Worm (Caenorhabditis elegans) whole organism, L4/young adult: ENCODE results near the gene B0034.4.
"Not testable (repeated sequence)": the region's sequence is repeated elsewhere in the genome, so short reads cannot be mapped to it uniquely, and the experiment has no call there.

ENCODE experiments used
- W03F9.2 ChIP-seq: fragments of 150-350 bp; optimal IDR thresholded peaks from 2 replicates; lab custom pipeline; 2014; ENCODE audit warnings: missing biosample characterization, missing genetic modification characterization
- dao-5 ChIP-seq: sonication (generic microtip); optimal IDR thresholded peaks from 2 replicates; lab custom pipeline; 2016; ENCODE audit warnings: missing genotype, missing genetic modification characterization, moderate library complexity, missing compliant biosample characterization
- him-1 ChIP-seq: sonication (generic microtip); optimal IDR thresholded peaks from 2 replicates; lab custom pipeline; 2016; ENCODE audit warnings: missing genotype, missing genetic modification reagents, missing genetic modification characterization, missing compliant biosample characterization

B0034.4 gene

DNA sequence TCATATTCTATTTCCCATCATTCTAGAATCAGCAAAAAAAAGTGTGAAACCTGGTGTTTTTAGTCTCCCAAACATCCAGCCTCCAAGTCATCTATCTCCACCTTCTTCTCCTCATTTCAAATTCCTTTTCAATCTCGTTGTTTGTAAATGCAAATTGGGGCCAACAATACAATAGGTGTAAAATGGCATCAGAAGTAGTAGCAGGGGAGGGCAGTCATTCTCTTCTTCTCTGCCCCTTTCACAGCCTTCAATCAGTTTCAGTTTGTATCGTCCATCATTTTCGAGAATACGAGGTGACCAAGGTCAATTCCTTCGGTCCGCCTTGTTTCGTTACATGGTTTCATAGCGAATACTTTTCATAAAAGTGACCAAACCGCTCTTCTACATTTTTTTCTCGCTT, at the start of gene B0034.4:
Gene B0034.4, minus strand, starts transcription at position 229 of the 400 bp plus-strand sequence.
- TF ChIP-seq him-1 (no peak), dao-5 (tag; lab: Kevin White, UChicago) (no peak), W03F9.2 (tag; lab: Kevin White, UChicago) (no peak)

DNA sequence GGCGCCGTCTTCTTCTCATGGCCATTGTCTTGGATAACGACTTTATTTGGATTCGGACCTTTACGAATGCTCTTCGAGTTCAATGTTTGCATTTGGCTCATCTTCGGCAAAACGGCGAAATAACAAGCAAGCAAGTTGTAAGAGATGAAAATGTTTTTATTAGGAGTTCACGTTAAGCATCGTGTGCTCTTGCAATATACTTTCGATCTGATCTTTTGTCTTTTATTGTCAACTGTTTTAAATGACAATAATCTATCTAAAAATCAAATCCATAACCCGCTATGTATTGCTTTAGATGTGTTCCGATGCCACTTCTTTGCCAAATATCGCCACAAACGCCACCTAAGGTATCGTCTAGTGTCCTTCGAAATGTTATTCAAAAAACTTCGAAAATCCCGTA, 47.1 kb upstream of the B0034.4 start, which contains the start of gene ZK84.5:
Gene ZK84.5, minus strand, starts transcription at position 101 of the 400 bp plus-strand sequence.
- no peak for TF ChIP-seq W03F9.2 (tag; lab: Kevin White, UChicago)
- no peak for TF ChIP-seq dao-5 (tag; lab: Kevin White, UChicago)
- TF ChIP-seq him-1 = no peak

DNA sequence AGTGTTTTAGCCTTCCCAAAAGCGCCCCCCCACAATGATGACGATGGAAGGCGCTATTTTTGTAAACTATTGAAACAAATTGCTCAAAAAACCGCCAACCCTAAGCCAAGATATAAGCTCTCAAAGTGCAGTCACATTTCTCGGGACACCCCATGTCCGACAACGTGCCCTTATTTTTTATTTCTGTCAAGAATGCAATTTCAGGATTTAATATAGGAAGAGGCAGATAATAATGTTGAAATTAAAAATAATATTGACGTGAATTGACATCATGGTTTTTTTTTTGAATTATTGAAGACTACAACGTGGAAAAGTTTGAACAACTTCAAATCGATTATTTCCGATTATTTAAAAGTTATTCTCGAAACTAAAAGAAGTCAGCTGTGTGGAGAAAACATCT, 44.7 kb upstream of the B0034.4 start, which contains the start of gene ZK84.2:
Gene ZK84.2, plus strand, starts transcription at position 301 of the 400 bp plus-strand sequence.
- TF ChIP-seq dao-5 (tag; lab: Kevin White, UChicago); W03F9.2 (tag; lab: Kevin White, UChicago); him-1: not testable (repeated sequence)

DNA sequence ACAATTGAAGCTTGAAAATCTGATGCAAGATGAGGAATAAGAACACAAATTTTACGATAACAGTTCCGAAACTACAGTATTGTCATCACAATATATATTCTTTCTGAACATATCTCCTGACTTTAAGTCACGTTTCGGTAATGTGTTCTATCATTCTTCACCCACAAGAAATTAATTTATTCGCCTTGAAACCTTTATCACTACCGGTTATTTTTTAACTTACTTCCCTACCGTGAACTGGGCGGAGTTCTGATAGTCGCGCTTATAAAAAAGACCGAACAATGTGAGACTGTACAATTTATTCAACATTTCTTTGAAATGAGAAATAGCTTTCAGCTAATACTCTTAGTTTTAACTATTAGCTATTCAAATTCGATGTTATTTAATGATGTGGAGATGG, 41.2 kb upstream of the B0034.4 start, which contains the start of gene ins-20:
Gene ins-20, plus strand, starts transcription at position 301 of the 400 bp plus-strand sequence.
- TF ChIP-seq him-1 (no peak), dao-5 (tag; lab: Kevin White, UChicago) (no peak), W03F9.2 (tag; lab: Kevin White, UChicago) (no peak)

DNA sequence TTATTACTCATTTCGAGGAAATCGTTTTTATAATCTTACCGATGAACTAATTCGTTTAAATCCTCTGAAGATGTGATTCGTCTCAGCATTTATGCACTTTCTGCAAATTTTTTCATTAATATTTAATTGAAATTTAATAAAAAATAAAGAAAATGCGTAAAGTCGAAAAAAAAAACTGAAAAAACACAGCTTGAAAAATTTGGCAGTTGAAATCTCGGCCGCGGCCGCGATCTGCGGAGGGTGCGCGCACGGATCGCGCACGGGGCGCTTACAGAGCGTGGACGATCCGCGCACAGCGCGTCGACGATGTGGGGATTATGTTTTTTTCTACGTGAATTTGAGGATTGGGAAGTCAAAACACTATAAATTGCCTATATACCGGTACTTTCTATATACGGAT, 39.6 kb upstream of the B0034.4 start, which contains the start of gene ZK84.4:
Gene ZK84.4, minus strand, starts transcription at position 101 of the 400 bp plus-strand sequence.
- TF ChIP-seq him-1; dao-5 (tag; lab: Kevin White, UChicago); W03F9.2 (tag; lab: Kevin White, UChicago): not testable (repeated sequence)

DNA sequence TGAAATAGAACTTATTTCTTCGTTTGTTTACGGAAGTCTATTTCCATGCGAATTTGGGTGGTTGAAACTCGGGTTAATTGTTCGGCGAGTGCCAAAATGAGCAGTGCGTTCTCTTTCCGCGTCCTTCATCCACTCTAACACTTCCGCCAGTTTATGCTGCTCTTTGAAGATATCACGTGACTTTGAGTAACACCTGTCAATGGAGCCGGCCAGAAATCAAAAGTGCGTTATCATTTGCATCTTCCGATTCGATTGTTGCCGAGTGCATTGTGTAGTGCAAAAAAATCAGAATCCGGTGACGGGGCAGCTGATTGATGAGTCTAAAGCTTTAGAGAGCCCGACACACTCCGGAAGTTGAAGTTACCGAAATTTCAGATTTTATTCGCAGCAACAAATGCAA, 31.7 kb upstream of the B0034.4 start:
- TF ChIP-seq dao-5 (tag; lab: Kevin White, UChicago) (no peak), W03F9.2 (tag; lab: Kevin White, UChicago) (no peak), him-1 (no peak)

DNA sequence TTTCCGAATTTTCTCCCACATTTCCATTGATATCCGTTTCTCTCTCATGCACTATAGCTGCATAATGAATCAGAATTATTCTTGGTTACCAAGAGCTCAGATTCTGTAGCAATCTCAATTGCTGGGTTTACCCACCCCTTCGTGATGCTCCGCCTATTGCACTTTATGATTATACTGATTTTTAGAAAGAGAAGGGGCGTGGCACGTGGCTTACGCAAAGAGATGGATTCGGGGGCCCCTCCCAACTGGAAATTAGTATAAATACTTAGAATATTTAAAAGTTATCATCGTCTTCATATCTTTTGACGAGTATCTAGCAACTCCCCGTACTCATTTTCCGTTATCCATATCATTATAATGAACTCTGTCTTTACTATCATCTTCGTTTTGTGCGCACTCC, 30.8 kb upstream of the B0034.4 start, which contains the start of gene ins-6:
Gene ins-6, plus strand, starts transcription at position 301 of the 400 bp plus-strand sequence.
- TF ChIP-seq dao-5 (tag; lab: Kevin White, UChicago) (no peak), him-1 (no peak), W03F9.2 (tag; lab: Kevin White, UChicago) (no peak)

DNA sequence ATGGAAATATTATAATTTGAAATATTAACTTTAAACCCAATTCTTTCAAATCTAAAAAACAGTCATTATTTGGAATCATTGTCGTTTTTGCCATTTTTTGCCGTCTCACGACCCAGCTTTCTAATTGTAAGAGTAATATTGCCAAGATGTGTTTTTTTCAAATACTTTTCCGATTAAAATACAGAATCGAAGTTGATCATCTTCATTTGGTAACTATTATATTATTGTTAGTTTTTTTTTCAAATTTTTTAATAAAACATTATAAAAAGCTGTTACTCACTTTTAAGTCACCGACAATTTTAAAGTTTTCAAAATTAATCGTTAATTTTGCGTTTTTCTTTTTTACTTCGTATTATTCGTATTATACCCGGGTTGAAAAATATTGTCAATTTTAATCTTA, 27.9 kb upstream of the B0034.4 start, which contains the start of gene ins-5:
Gene ins-5, plus strand, starts transcription at position 301 of the 400 bp plus-strand sequence.
- TF ChIP-seq him-1 (no peak), W03F9.2 (tag; lab: Kevin White, UChicago) (no peak), dao-5 (tag; lab: Kevin White, UChicago) (no peak)

DNA sequence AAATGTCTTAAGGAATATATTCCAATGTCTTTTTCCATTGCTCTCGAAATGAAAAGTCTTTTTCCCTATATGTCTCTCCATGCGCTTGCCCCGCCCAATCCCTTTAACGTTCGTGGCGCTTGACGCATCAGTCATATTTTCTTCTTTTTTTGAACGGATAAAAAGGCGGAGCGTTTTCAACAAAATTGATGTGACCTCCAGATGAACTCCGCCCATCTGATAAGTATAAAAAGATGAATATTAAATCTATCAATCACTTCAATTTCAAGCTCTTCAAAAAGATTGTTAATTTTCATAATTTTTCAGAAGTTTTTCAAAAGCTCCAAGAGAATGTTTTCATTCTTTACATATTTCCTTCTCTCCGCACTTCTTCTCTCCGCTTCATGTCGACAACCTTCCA, 26.7 kb upstream of the B0034.4 start, which contains the start of gene ins-4:
Gene ins-4, plus strand, starts transcription at position 301 of the 400 bp plus-strand sequence.
- TF ChIP-seq W03F9.2 (tag; lab: Kevin White, UChicago) (no peak), dao-5 (tag; lab: Kevin White, UChicago) (no peak), him-1 (no peak)

DNA sequence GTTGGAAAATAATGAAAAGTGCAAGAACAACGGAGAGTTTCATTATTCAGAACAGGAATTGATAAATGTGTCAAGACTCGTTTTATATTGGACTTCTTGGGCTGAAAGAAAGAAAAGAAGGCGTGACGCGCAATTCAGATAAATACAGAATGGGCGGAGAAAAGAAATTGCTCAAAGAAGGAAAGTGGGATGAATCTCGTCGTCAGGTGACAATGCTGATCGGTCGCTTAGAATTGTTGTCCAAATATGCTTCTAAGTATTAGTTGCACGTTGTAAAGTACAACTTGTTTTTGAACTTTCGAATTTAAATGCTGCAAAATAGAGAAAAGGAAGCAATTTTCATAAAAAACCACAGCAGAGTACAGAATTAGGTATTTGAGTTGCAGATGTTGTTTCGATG, 21.3 kb upstream of the B0034.4 start, which contains the start of gene ins-3:
Gene ins-3, minus strand, starts transcription at position 101 of the 400 bp plus-strand sequence.
- TF ChIP-seq W03F9.2 (tag; lab: Kevin White, UChicago) (no peak), dao-5 (tag; lab: Kevin White, UChicago) (no peak)

DNA sequence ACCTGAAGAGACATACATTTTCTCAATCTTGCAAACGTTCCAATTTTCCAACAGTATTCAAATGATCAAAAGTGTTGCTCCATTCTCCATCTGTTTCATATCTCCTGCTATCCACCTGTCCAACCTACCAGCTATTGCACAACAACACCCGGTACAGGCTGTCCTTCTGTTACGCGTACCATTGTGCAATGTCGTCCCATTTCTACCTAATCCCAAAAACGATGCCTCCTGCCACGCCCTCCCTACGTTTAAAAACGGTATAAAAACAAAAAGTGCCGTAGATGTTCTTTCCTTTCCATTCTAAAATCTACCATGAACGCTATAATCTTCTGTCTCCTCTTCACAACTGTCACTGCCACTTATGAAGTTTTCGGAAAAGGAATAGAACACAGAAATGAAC, 18.9 kb upstream of the B0034.4 start, which contains the start of gene ins-2:
Gene ins-2, plus strand, starts transcription at position 301 of the 400 bp plus-strand sequence.
- TF ChIP-seq him-1 = no peak

DNA sequence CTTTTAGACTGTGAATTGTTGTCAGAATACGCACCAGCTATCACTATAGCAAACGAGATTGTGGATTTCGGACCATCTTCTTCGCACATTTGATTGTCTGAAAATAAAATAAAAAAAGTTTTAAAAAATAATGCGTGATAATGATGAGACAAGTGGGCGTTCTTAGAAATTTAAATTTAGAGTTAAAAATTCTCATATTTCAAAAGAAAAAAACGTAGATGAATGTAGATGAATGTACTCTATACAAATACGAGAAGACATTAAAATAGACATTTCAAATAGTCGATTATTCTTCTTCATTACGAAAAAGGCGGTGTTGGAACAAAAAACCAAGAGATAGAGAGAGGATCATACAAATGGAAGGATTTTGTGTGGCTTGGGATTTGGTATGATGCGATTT, 5.5 kb upstream of the B0034.4 start, which contains the start of gene B0034.5:
Gene B0034.5, minus strand, starts transcription at position 101 of the 400 bp plus-strand sequence.
- TF ChIP-seq dao-5 (tag; lab: Kevin White, UChicago) (no peak), W03F9.2 (tag; lab: Kevin White, UChicago) (no peak), him-1 (no peak)

DNA sequence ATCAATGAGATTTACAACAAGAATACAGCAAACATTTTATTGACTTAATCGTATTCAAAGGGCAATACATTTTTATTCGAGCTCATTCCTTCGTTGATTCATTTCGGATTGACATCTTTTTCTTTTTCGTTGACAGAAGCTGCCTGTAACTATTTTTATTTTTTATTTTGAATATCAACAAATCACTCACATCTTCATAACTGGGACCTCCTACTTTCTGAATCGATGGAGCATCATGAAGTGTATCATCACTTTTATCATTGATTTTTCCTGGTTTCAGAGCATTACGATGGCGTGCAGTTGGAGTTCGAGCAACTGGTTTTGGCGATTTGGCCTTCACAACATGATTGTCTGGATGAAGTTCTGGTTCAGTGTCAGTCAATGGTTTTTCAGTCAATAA, 1.3 kb downstream of the B0034.4 start, which contains the start of gene B0034.1:
Gene B0034.1, plus strand, starts transcription at position 301 of the 400 bp plus-strand sequence.
- TF ChIP-seq dao-5 (tag; lab: Kevin White, UChicago) (no peak), him-1 (no peak), W03F9.2 (tag; lab: Kevin White, UChicago) (no peak)

DNA sequence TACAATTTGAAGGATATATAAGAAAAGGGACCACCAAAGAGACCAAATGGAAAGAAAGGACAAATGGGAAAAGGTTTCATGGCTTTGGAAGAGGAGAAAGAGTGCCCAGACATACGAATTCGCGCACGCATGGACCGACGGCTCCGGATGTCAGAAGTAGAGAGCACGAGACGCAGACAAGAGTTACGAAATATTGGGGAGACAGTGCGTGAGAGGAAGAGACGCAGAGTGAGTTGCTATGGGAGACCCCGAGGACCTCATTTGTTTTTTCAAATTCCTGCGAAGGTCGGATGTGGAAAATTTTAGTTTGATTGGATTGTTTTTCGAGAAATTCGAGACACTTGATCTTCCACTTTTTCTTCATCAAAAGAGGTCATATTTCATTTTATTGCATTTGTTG, 2.7 kb downstream of the B0034.4 start:
- TF ChIP-seq him-1 = peak; percentile 18
- no peak for TF ChIP-seq dao-5 (tag; lab: Kevin White, UChicago)

DNA sequence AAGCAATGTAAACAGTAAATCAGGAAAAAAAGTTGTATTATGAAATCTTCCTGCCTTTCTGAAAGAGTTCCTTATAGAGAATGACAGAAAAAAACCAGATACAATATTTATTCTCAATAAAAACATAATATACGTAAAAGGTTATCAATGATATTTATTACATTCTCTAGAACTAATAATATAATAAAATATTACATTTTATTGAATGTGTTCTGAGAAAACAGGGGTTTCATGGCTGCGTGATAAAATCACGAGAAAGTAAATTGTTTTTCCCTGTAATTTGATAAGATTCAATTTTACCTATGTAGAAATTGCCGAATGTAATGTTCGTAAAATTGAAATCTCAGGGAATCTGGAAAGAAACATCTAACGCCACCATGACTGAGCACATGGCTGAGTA, 4.4 kb downstream of the B0034.4 start:
- TF ChIP-seq him-1 (no peak), dao-5 (tag; lab: Kevin White, UChicago) (no peak), W03F9.2 (tag; lab: Kevin White, UChicago) (no peak)
